Fruit fly (Drosophila melanogaster): ENCODE data around the gene CG18233.

The CG18233 gene

DNA sequence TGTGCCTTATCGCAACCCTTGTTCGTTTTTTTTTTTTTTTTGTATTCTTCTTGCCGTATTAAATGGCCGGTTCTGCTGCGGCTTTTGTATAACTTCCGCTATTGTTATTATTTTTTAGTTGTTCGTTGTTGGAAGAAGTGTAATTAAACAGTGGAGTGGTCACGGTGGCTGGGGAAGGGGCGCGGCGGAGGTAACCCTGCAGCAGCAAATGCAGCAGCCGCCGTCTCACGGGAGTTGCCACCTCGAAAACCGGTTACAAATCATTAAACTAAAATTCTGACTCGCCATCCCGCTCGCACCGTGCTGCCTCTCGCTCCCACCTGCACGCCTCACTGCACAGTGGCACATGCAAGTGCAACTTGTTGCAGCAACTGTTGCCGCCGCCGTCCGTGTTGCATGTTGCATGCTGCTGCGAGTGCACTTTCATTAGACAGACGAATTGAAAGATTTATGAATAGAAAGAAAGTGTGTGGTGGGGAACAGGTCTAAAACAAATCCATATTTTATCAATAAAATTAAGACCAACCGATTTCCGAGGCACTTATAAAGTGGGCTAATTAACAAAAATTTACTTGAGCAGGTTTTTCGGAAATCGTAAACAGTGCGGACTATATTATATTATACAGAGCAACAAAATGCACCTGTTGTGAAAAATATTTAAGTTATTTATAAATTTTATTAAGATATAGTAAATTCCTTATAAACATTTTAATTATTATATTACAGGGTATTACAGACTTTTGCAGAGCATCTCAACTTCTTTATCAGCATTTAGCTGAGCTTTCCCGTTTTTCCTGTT lies 22.6 kb downstream of the CG18233 start:
- no peak for TF ChIP-seq noc (tag; optimal IDR thresholded peaks at IDR 0.05)

DNA sequence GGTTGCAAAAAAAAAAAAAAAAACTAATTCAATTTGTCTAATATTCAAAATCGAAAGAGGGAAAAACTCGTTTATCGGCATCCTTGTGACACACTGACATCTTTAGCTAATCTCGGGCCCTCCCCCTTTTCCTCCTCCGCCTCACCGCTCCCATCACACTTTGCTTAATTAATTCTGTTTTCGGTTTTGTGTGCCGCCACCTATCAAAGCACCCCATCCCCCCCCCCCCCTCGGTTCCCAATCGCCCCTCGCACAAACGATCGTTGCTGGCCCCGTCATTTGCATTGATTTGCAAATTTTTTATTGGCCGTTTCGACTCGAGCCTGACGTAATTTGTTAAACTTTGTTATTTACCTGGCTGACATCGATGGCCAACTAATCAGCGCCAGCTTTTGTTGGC lies 23.2 kb downstream of the CG18233 start:
- TF ChIP-seq noc (tag; optimal IDR thresholded peaks at IDR 0.05) = peak; percentile 7

- no peak for TF ChIP-seq noc (tag; optimal IDR thresholded peaks at IDR 0.05)
Measured at dm6 chr3L:18629874-18630273, 24.6 kb downstream of the CG18233 start.

DNA sequence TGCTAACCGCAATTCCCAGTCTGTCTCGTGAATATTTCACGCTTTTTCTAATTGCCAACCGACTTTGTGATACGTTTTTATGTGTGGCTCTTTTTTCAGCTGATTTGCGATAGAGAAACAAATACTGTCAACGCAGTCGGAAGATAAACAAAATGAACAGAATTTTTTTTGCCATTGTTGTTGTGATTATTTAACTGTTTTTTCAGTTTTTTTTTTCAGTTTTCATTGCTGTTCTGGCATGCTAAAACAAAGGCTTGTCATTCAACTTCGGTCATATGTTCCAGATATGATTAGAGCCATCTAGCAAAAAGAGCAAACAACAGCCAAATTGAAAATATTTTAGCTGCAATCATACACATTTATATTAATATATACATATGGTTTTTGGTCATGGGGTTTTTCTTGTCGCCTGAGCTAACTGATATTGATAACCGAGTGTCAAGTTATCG lies 26.9 kb downstream of the CG18233 start:
- peak; percentile 43 for TF ChIP-seq noc (tag; optimal IDR thresholded peaks at IDR 0.05)

DNA sequence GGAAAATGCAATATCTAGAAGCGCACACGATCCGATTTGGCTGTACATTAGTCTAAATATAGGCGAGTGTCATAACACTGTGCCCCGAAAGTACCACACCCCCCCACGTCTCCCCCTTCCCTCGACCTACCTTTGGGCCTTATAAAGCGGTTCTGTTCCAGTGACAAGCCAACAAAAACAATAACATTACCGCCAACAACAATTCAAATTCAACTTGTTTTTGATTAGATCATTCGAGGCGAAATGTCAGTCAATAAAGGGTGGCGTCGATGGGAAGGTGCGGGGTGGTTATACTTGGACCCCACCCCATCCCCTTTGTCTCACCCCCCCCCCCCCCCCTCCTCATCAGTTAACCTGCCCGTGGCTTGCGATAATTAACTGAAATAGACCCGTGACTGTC lies 27.8 kb downstream of the CG18233 start:
- TF ChIP-seq noc (tag; optimal IDR thresholded peaks at IDR 0.05) = peak; percentile 22

- peak; percentile 73 for TF ChIP-seq noc (tag; optimal IDR thresholded peaks at IDR 0.05)
Measured at dm6 chr3L:18634792-18635471, 29.7 kb downstream of the CG18233 start.

DNA sequence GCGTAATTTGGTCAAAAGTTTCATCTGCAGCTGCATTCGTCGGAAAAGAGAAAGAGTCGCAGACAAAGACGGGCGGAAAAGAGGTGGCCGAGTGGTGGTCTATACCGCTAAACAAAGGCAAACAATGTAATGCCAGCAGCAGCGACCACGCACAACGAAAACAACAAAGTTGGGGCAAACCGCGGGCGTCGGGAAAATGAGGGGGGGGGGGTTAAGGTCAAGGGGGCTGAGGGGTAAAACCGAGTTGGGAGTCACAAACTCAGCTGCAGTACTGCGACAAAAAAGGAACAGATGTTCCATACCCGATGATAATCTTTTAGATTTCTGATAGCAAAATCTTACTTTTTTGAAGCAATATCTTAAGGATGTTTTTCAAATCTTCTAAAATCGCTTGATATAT lies 31.5 kb downstream of the CG18233 start:
- no peak for TF ChIP-seq noc (tag; optimal IDR thresholded peaks at IDR 0.05)

dm6 chr3L:18637348-18637747 lies 32.1 kb downstream of the CG18233 start:
- no peak for TF ChIP-seq noc (tag; optimal IDR thresholded peaks at IDR 0.05)

- TF ChIP-seq noc (tag; optimal IDR thresholded peaks at IDR 0.05) = no peak
Measured at dm6 chr3L:18638043-18638442, 32.8 kb downstream of the CG18233 start.

dm6 chr3L:18638487-18638886 lies 33.2 kb downstream of the CG18233 start:
- TF ChIP-seq noc (tag; optimal IDR thresholded peaks at IDR 0.05) = no peak

- peak; percentile 97 for TF ChIP-seq noc (tag; optimal IDR thresholded peaks at IDR 0.05)
Measured at dm6 chr3L:18640584-18641527, 35.6 kb downstream of the CG18233 start.

dm6 chr3L:18643222-18643621 lies 38.0 kb downstream of the CG18233 start:
- TF ChIP-seq noc (tag; optimal IDR thresholded peaks at IDR 0.05) = no peak

DNA sequence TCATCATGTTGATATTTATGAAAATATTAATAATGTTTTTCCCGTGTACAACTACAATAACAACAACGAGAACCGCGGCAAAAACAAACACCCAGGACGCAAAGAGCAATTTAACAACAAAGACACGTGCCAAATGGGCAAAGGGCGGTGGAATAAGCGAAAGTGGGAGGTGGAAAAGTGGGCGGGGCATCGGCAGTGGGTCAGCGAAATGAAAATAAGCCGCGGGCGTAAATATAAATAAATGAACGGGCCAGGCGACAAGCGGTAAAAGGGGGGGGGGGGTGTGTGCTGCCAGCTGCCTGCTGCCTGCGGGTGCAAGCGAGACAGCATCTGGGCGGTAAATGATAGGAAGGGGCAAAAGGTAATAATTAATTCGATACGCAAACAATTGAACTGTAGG lies 48.5 kb downstream of the CG18233 start:
- no peak for TF ChIP-seq noc (tag; optimal IDR thresholded peaks at IDR 0.05)

All from whole organism, larva.